Fruit fly (Drosophila melanogaster) whole organism, wandering third instar larva: ENCODE measurements around the gene CG10185.

Experiments
- CrebA ChIP-seq: fragments of 200-800 bp; sonication (Bioruptor generic); optimal IDR thresholded peaks from 2 replicates; lab custom pipeline; 2016; ENCODE audit warnings: missing biosample characterization, mild to moderate bottlenecking, missing genetic modification characterization, borderline replicate concordance
- foxo ChIP-seq, 2 experiments: fragments of 200-800 bp; sonication (Bioruptor generic); optimal IDR thresholded peaks; 2 replicates in 1 of 2; 3 replicates in 1 of 2; lab custom pipeline; 2016 to 2017; ENCODE audit warnings: missing biosample characterization in 2 of 2, missing genetic modification characterization in 2 of 2

Gene CG10185

dm6 chr3R:16011698-16012332 is 55.6 kb downstream of the CG10185 start (continued):
- TF ChIP-seq foxo (GFP tag; optimal IDR thresholded peaks at IDR 0.05; lab: Kevin White, UChicago) = no peak
- TF ChIP-seq CrebA (GFP tag; lab: Kevin White, UChicago) = no peak
